Fruit fly (Drosophila melanogaster) whole organism, prepupa: ENCODE measurements around the gene CG9117.
A peak's percentile ranks its signal among the peaks of the same experiment; 100 is the strongest.

Experiments
- Blimp-1 ChIP-seq: fragments of 200-800 bp; sonication (Bioruptor generic); optimal IDR thresholded peaks from 3 replicates; lab custom pipeline; 2017; ENCODE audit warnings: missing biosample characterization, missing genetic modification characterization, mild to moderate bottlenecking, moderate library complexity, missing genetic modification reagents
- CG10669 ChIP-seq: fragments of 200-800 bp; sonication (Bioruptor generic); optimal IDR thresholded peaks from 3 replicates; lab custom pipeline; 2018; ENCODE audit warnings: missing biosample characterization, mild to moderate bottlenecking, missing genetic modification characterization, moderate library complexity
- CG11294 ChIP-seq: fragments of 200-800 bp; sonication (Bioruptor generic); IDR thresholded peaks from 2 replicates; pipeline ENCODE4 v1.3.6; 2022; ENCODE audit warnings: missing biosample characterization, missing genetic modification characterization
- CG11762 ChIP-seq: fragments of 200-800 bp; sonication (Bioruptor generic); optimal IDR thresholded peaks from 3 replicates; lab custom pipeline; 2016; ENCODE audit warnings: missing biosample characterization, missing genetic modification characterization; ENCODE audit not compliant: insufficient read depth
- CG11902 ChIP-seq: fragments of 200-800 bp; sonication (Bioruptor generic); optimal IDR thresholded peaks from 3 replicates; lab custom pipeline; 2016; ENCODE audit warnings: missing biosample characterization, missing genetic modification characterization
- CG15336 ChIP-seq: fragments of 200-800 bp; sonication (Bioruptor generic); IDR thresholded peaks from 2 replicates; pipeline ENCODE4 v1.3.6; 2022; ENCODE audit warnings: missing biosample characterization, missing genetic modification characterization
- CG1621 ChIP-seq: fragments of 200-800 bp; sonication (Bioruptor generic); optimal IDR thresholded peaks from 3 replicates; lab custom pipeline; 2018; ENCODE audit warnings: missing biosample characterization, mild to moderate bottlenecking, missing genetic modification characterization
- CG16779 ChIP-seq: fragments of 200-800 bp; sonication (Bioruptor generic); optimal IDR thresholded peaks from 3 replicates; lab custom pipeline; 2017; ENCODE audit warnings: missing biosample characterization, mild to moderate bottlenecking, missing genetic modification characterization
- CG3032 ChIP-seq: fragments of 200-800 bp; optimal IDR thresholded peaks from 2 replicates; lab custom pipeline; 2019; ENCODE audit warnings: missing biosample characterization, mild to moderate bottlenecking, missing genetic modification characterization, moderate library complexity
- CG31627 ChIP-seq: fragments of 200-800 bp; sonication (Bioruptor generic); optimal IDR thresholded peaks from 3 replicates; lab custom pipeline; 2016; ENCODE audit warnings: missing biosample characterization, missing genetic modification characterization
- CG34406 ChIP-seq: fragments of 200-800 bp; sonication (Bioruptor generic); optimal IDR thresholded peaks from 3 replicates; lab custom pipeline; 2016; ENCODE audit warnings: missing biosample characterization, missing genetic modification characterization
- CG3919 ChIP-seq: fragments of 200-800 bp; sonication (Bioruptor generic); optimal IDR thresholded peaks from 3 replicates; lab custom pipeline; 2016; ENCODE audit warnings: missing biosample characterization, missing genetic modification characterization
- CG4318 ChIP-seq: fragments of 200-800 bp; sonication (Bioruptor generic); optimal IDR thresholded peaks from 3 replicates; lab custom pipeline; 2017; ENCODE audit warnings: missing biosample characterization, mild to moderate bottlenecking, missing genetic modification characterization
- CG6163 ChIP-seq: fragments of 200-800 bp; sonication (Bioruptor generic); IDR thresholded peaks from 3 replicates; pipeline ENCODE4 v1.3.6; 2022; ENCODE audit warnings: missing biosample characterization, missing genetic modification characterization
- CG6276 ChIP-seq: fragments of 200-800 bp; sonication (Bioruptor generic); optimal IDR thresholded peaks from 2 replicates; lab custom pipeline; 2017; ENCODE audit warnings: missing biosample characterization, mild to moderate bottlenecking, missing genetic modification characterization
- CG6792 ChIP-seq: fragments of 200-800 bp; sonication (Bioruptor generic); optimal IDR thresholded peaks from 3 replicates; lab custom pipeline; 2016; ENCODE audit warnings: missing biosample characterization, missing genetic modification characterization
- CG6808 ChIP-seq: fragments of 200-800 bp; sonication (Bioruptor generic); optimal IDR thresholded peaks from 3 replicates; lab custom pipeline; 2017; ENCODE audit warnings: missing biosample characterization, missing genetic modification characterization, mild to moderate bottlenecking, moderate library complexity, missing genetic modification reagents
- CG6854 ChIP-seq: fragments of 200-800 bp; sonication (Bioruptor generic); optimal IDR thresholded peaks from 2 replicates; lab custom pipeline; 2017; ENCODE audit warnings: missing biosample characterization, mild to moderate bottlenecking, missing genetic modification characterization
- CG8119 ChIP-seq: fragments of 200-800 bp; sonication (Bioruptor generic); IDR thresholded peaks from 3 replicates; pipeline ENCODE4 v1.3.6; 2022; ENCODE audit warnings: missing biosample characterization, missing genetic modification characterization
- CG8632 ChIP-seq: fragments of 200-800 bp; sonication (Bioruptor generic); optimal IDR thresholded peaks from 3 replicates; lab custom pipeline; 2016; ENCODE audit warnings: missing biosample characterization, missing genetic modification characterization
- Eip75B ChIP-seq: fragments of 200-800 bp; sonication (Bioruptor generic); optimal IDR thresholded peaks from 3 replicates; lab custom pipeline; 2016; ENCODE audit warnings: missing biosample characterization, missing genetic modification characterization
- Eip78C ChIP-seq: fragments of 200-800 bp; sonication (Bioruptor generic); peaks from one replicate; lab custom pipeline; 2016; ENCODE audit warnings: missing biosample characterization, missing genetic modification characterization
- Eip93F ChIP-seq: fragments of 200-800 bp; sonication (Bioruptor generic); optimal IDR thresholded peaks from 2 replicates; lab custom pipeline; 2016; ENCODE audit warnings: missing biosample characterization, mild to moderate bottlenecking, missing genetic modification characterization
- Ets21C ChIP-seq: fragments of 200-800 bp; sonication (Bioruptor generic); optimal IDR thresholded peaks from 3 replicates; lab custom pipeline; 2016; ENCODE audit warnings: missing biosample characterization, missing genetic modification characterization
- Gug ChIP-seq: fragments of 200-800 bp; sonication (Bioruptor generic); IDR thresholded peaks from 2 replicates; pipeline ENCODE4 v1.3.6; 2022; ENCODE audit warnings: missing biosample characterization, missing genetic modification characterization
- Hr38 ChIP-seq: sonication (Bioruptor generic); optimal IDR thresholded peaks from 2 replicates; lab custom pipeline; 2016; ENCODE audit warnings: missing biosample characterization, missing genetic modification characterization
- Hr39 ChIP-seq: fragments of 200-800 bp; sonication (Bioruptor generic); optimal IDR thresholded peaks from 2 replicates; lab custom pipeline; 2016; ENCODE audit warnings: missing biosample characterization, missing genetic modification characterization
- Hr4 ChIP-seq: fragments of 200-800 bp; sonication (Bioruptor generic); optimal IDR thresholded peaks from 3 replicates; lab custom pipeline; 2016; ENCODE audit warnings: missing biosample characterization, missing genetic modification characterization
- Met ChIP-seq: fragments of 200-800 bp; sonication (Bioruptor generic); optimal IDR thresholded peaks from 3 replicates; lab custom pipeline; 2016; ENCODE audit warnings: missing biosample characterization, missing genetic modification characterization
- OdsH ChIP-seq: fragments of 200-800 bp; sonication (Bioruptor generic); optimal IDR thresholded peaks from 3 replicates; lab custom pipeline; 2016; ENCODE audit warnings: missing biosample characterization, missing genetic modification characterization
- Smox ChIP-seq: fragments of 200-800 bp; sonication (Bioruptor generic); optimal IDR thresholded peaks from 3 replicates; lab custom pipeline; 2016; ENCODE audit warnings: missing biosample characterization, missing genetic modification characterization
- Sox102F ChIP-seq: fragments of 200-800 bp; sonication (Bioruptor generic); optimal IDR thresholded peaks from 2 replicates; lab custom pipeline; 2016; ENCODE audit warnings: missing biosample characterization, mild to moderate bottlenecking, missing genetic modification characterization
- Sox14 ChIP-seq: fragments of 200-800 bp; sonication (Bioruptor generic); optimal IDR thresholded peaks from 3 replicates; lab custom pipeline; 2016; ENCODE audit warnings: missing biosample characterization, missing genetic modification characterization
- Sox15 ChIP-seq: fragments of 200-800 bp; sonication (Bioruptor generic); optimal IDR thresholded peaks from 3 replicates; lab custom pipeline; 2016; ENCODE audit warnings: missing biosample characterization, missing genetic modification characterization
- achi ChIP-seq: fragments of 200-800 bp; sonication (Bioruptor generic); optimal IDR thresholded peaks from 3 replicates; lab custom pipeline; 2016; ENCODE audit warnings: missing biosample characterization, missing genetic modification characterization
- acj6 ChIP-seq: fragments of 200-800 bp; sonication (Bioruptor generic); optimal IDR thresholded peaks from 3 replicates; lab custom pipeline; 2016; ENCODE audit warnings: missing biosample characterization, missing genetic modification characterization
- cyc ChIP-seq: fragments of 200-800 bp; sonication (Bioruptor generic); optimal IDR thresholded peaks from 3 replicates; lab custom pipeline; 2016; ENCODE audit warnings: missing biosample characterization, missing genetic modification characterization
- dsx ChIP-seq: fragments of 200-800 bp; optimal IDR thresholded peaks from 3 replicates; lab custom pipeline; 2019; ENCODE audit warnings: missing biosample characterization, mild to moderate bottlenecking, missing genetic modification characterization, moderate library complexity; ENCODE audit not compliant: poor library complexity, severe bottlenecking
- eg ChIP-seq: fragments of 200-800 bp; sonication (Bioruptor generic); IDR thresholded peaks from 3 replicates; pipeline ENCODE4 v1.3.6; 2022; ENCODE audit warnings: missing biosample characterization, missing genetic modification characterization
- esn ChIP-seq: fragments of 200-800 bp; sonication (Bioruptor generic); optimal IDR thresholded peaks from 2 replicates; lab custom pipeline; 2016; ENCODE audit warnings: missing biosample characterization, mild to moderate bottlenecking, missing genetic modification characterization, moderate library complexity
- fd59A ChIP-seq: fragments of 200-800 bp; sonication (Bioruptor generic); optimal IDR thresholded peaks from 2 replicates; lab custom pipeline; 2017; ENCODE audit warnings: missing biosample characterization, mild to moderate bottlenecking, missing genetic modification characterization, missing genetic modification reagents
- fd85E ChIP-seq: fragments of 200-800 bp; sonication (Bioruptor generic); optimal IDR thresholded peaks from 3 replicates; lab custom pipeline; 2016; ENCODE audit warnings: missing biosample characterization, missing genetic modification characterization
- lz ChIP-seq: fragments of 200-800 bp; sonication (Bioruptor generic); optimal IDR thresholded peaks from 3 replicates; lab custom pipeline; 2016; ENCODE audit warnings: missing biosample characterization, missing genetic modification characterization
- net ChIP-seq: fragments of 200-800 bp; sonication (Bioruptor generic); optimal IDR thresholded peaks from 3 replicates; lab custom pipeline; 2016; ENCODE audit warnings: missing biosample characterization, missing genetic modification characterization
- pdm3 ChIP-seq: fragments of 200-800 bp; sonication (Bioruptor generic); optimal IDR thresholded peaks from 3 replicates; lab custom pipeline; 2016; ENCODE audit warnings: missing biosample characterization, missing genetic modification characterization
- salr ChIP-seq, 2 experiments: fragments of 200-800 bp; sonication (Bioruptor generic); optimal IDR thresholded peaks; 3 replicates each; lab custom pipeline; 2016 to 2018; ENCODE audit warnings: missing biosample characterization in 2 of 2, missing genetic modification characterization in 2 of 2, mild to moderate bottlenecking in 1 of 2
- spab ChIP-seq: fragments of 200-800 bp; sonication (Bioruptor generic); optimal IDR thresholded peaks from 2 replicates; lab custom pipeline; 2017; ENCODE audit warnings: missing biosample characterization, mild to moderate bottlenecking, missing genetic modification characterization, missing genetic modification reagents
- ss ChIP-seq, 2 experiments: fragments of 200-800 bp; sonication (Bioruptor generic); optimal IDR thresholded peaks; 2 replicates in 1 of 2; 3 replicates in 1 of 2; lab custom pipeline; 2017 to 2018; ENCODE audit warnings: mild to moderate bottlenecking in 2 of 2, missing biosample characterization in 2 of 2, missing genetic modification characterization in 2 of 2, moderate library complexity in 1 of 2
- svp ChIP-seq: fragments of 200-800 bp; sonication (Bioruptor generic); peaks from one replicate; lab custom pipeline; 2016; ENCODE audit warnings: missing biosample characterization, missing genetic modification characterization
- topi ChIP-seq: fragments of 200-800 bp; sonication (Bioruptor generic); optimal IDR thresholded peaks from 3 replicates; lab custom pipeline; 2016; ENCODE audit warnings: missing biosample characterization, missing genetic modification characterization
- vri ChIP-seq: fragments of 200-800 bp; sonication (Bioruptor generic); optimal IDR thresholded peaks from 3 replicates; lab custom pipeline; 2016; ENCODE audit warnings: missing biosample characterization, mild to moderate bottlenecking, missing genetic modification characterization

The CG9117 gene

dm6 chr2L:6047528-6048160 lies 9.9 kb upstream of the CG9117 start, which contains the start of gene IPIP:
IPIP (plus strand) TSS chr2L:6048002.
- peak in 1 of 2 experiments; percentile 8 for TF ChIP-seq salr (GFP tag; optimal IDR thresholded peaks at IDR 0.05; lab: Kevin White, UChicago)
- peak; percentile 32 for TF ChIP-seq CG31627 (GFP tag; lab: Kevin White, UChicago)
- TF ChIP-seq fd85E (GFP tag; lab: Kevin White, UChicago) = no peak
- TF ChIP-seq cyc (GFP tag; lab: Kevin White, UChicago) = peak; percentile 25
- no peak for TF ChIP-seq CG8632 (GFP tag; lab: Kevin White, UChicago)
- peak; percentile 22 for TF ChIP-seq CG1621 (tag; lab: Kevin White, UChicago)
- TF ChIP-seq CG11294 (GFP tag; lab: Robert Waterston, UW) = no peak
- TF ChIP-seq Eip75B (GFP tag; lab: Kevin White, UChicago) = peak; percentile 17
- TF ChIP-seq Hr4 (GFP tag; lab: Kevin White, UChicago) = peak; percentile 12
- TF ChIP-seq CG6792 = peak; percentile 11
- TF ChIP-seq Sox14 (GFP tag; lab: Kevin White, UChicago) = peak; percentile 29
- no peak for TF ChIP-seq Ets21C (GFP tag; lab: Kevin White, UChicago)
- peak; percentile 18 for TF ChIP-seq lz (GFP tag; lab: Kevin White, UChicago)
- no peak for TF ChIP-seq CG4318 (GFP tag; lab: Kevin White, UChicago)
- no peak for TF ChIP-seq spab
- no peak for TF ChIP-seq Gug (GFP tag; lab: Robert Waterston, UW)
- no peak for TF ChIP-seq CG34406 (GFP tag; lab: Kevin White, UChicago)
- TF ChIP-seq Sox102F = peak; percentile 28
- TF ChIP-seq achi (GFP tag; lab: Kevin White, UChicago) = no peak
- TF ChIP-seq fd59A (GFP tag; lab: Kevin White, UChicago) = no peak
- peak; percentile 58; the same call in 2 of the 3 replicates for TF ChIP-seq CG6163 (GFP tag; lab: Robert Waterston, UW)
- peak; percentile 51 for TF ChIP-seq Blimp-1 (GFP tag; lab: Kevin White, UChicago)
- peak; percentile 62 for TF ChIP-seq CG3919
- no peak for TF ChIP-seq CG6276
- no peak for TF ChIP-seq CG11762 (GFP tag; lab: Kevin White, UChicago)
- TF ChIP-seq Eip93F (GFP tag; lab: Kevin White, UChicago) = no peak
- no peak for TF ChIP-seq CG6854
- no peak; the same call in 2 of the 3 replicates for TF ChIP-seq eg
- peak; percentile 64 for TF ChIP-seq vri (GFP tag; lab: Kevin White, UChicago)
- TF ChIP-seq Hr39 (GFP tag; lab: Kevin White, UChicago) = peak; percentile 30
- no peak for TF ChIP-seq Hr38
- peak; percentile 15 for TF ChIP-seq CG3032 (tag; lab: Kevin White, UChicago)
- TF ChIP-seq Met = peak; percentile 7
- TF ChIP-seq ss (GFP tag; optimal IDR thresholded peaks at IDR 0.05; lab: Kevin White, UChicago) = peak in 1 of 2 experiments; percentile 15
- no peak for TF ChIP-seq CG10669 (GFP tag; lab: Kevin White, UChicago)
- no peak for TF ChIP-seq CG16779
- no peak for TF ChIP-seq acj6 (GFP tag; lab: Kevin White, UChicago)
- TF ChIP-seq OdsH (GFP tag; lab: Kevin White, UChicago) = no peak
- no peak for TF ChIP-seq Smox
- TF ChIP-seq topi (GFP tag; lab: Kevin White, UChicago) = peak; percentile 29
- no peak for TF ChIP-seq dsx (GFP tag; lab: Kevin White, UChicago)
- peak; percentile 97 for TF ChIP-seq svp (GFP tag; lab: Kevin White, UChicago)
- peak; percentile 32; the same call in 1 of the 2 replicates for TF ChIP-seq CG15336 (GFP tag; lab: Robert Waterston, UW)
- no peak for TF ChIP-seq Sox15 (GFP tag; lab: Kevin White, UChicago)
- TF ChIP-seq Eip78C (GFP tag; lab: Kevin White, UChicago) = peak; percentile 43
- peak; percentile 46 for TF ChIP-seq net (GFP tag; lab: Kevin White, UChicago)
- TF ChIP-seq esn (GFP tag; lab: Kevin White, UChicago) = peak; percentile 26
- no peak for TF ChIP-seq pdm3 (GFP tag; lab: Kevin White, UChicago)
- no peak for TF ChIP-seq CG6808
- TF ChIP-seq CG8119 (GFP tag; lab: Robert Waterston, UW) = no peak; the same call in 2 of the 3 replicates
- no peak for TF ChIP-seq CG11902 (GFP tag; lab: Kevin White, UChicago)
